Fruit fly (Drosophila melanogaster): ENCODE results near the gene Syx8.

Gene Syx8

dm6 chr3L:16582678-16583315 is 4.1 kb downstream of the Syx8 start, which contains the start of gene Rpn12:
Gene Rpn12, plus strand, starts transcription at chr3L:16583028.
- no peak for TF ChIP-seq CG5204 (GFP tag; optimal IDR thresholded peaks at IDR 0.05)
- TF ChIP-seq Mnt (GFP tag; optimal IDR thresholded peaks at IDR 0.05) = no peak
- TF ChIP-seq CG14711 (tag; optimal IDR thresholded peaks at IDR 0.05) = peak; percentile 49
- peak; percentile 61 for TF ChIP-seq bab1 (GFP tag; optimal IDR thresholded peaks at IDR 0.05)
- TF ChIP-seq Clk (GFP tag; optimal IDR thresholded peaks at IDR 0.05) = no peak
- TF ChIP-seq tj (GFP tag; optimal IDR thresholded peaks at IDR 0.05) = peak; percentile 33
- TF ChIP-seq CG33017 (tag; optimal IDR thresholded peaks at IDR 0.05) = peak; percentile 63
- TF ChIP-seq cnc (optimal IDR thresholded peaks at IDR 0.05) = peak in 1 of 2 experiments; percentile 35
- no peak for TF ChIP-seq cic (GFP tag; optimal IDR thresholded peaks at IDR 0.05)
- peak; percentile 62 for TF ChIP-seq CG7101 (tag; optimal IDR thresholded peaks at IDR 0.05)
- TF ChIP-seq CG12768 (GFP tag; optimal IDR thresholded peaks at IDR 0.05) = peak; percentile 2
- peak; percentile 20 for TF ChIP-seq pad (GFP tag; optimal IDR thresholded peaks at IDR 0.05)
- TF ChIP-seq Crg-1 (GFP tag; optimal IDR thresholded peaks at IDR 0.05) = peak; percentile 16
- no peak for TF ChIP-seq Hr96 (GFP tag; optimal IDR thresholded peaks at IDR 0.05)
- TF ChIP-seq CG7045 (GFP tag; optimal IDR thresholded peaks at IDR 0.05) = peak; percentile 41
- no peak for TF ChIP-seq toe (GFP tag; optimal IDR thresholded peaks at IDR 0.05)
- TF ChIP-seq kay (GFP tag; ENCODE audit: borderline replicate concordance) = no peak
- no peak for TF ChIP-seq ovo (GFP tag; optimal IDR thresholded peaks at IDR 0.05)
- TF ChIP-seq CG11617 (GFP tag; optimal IDR thresholded peaks at IDR 0.05) = peak; percentile 38
- no peak for TF ChIP-seq CG1620 (GFP tag; optimal IDR thresholded peaks at IDR 0.05)

- no peak for TF ChIP-seq toe (GFP tag; optimal IDR thresholded peaks at IDR 0.05)
- peak; percentile 82 for TF ChIP-seq Crg-1 (GFP tag; optimal IDR thresholded peaks at IDR 0.05)
- TF ChIP-seq CG33017 (tag; optimal IDR thresholded peaks at IDR 0.05) = peak; percentile 54
- peak; percentile 69 for TF ChIP-seq pad (GFP tag; optimal IDR thresholded peaks at IDR 0.05)
- TF ChIP-seq CG12768 (GFP tag; optimal IDR thresholded peaks at IDR 0.05) = peak; percentile 28
- peak; percentile 34 for TF ChIP-seq ovo (GFP tag; optimal IDR thresholded peaks at IDR 0.05)
- no peak for TF ChIP-seq cnc (optimal IDR thresholded peaks at IDR 0.05)
- no peak for TF ChIP-seq CG7045 (GFP tag; optimal IDR thresholded peaks at IDR 0.05)
- peak; percentile 47 for TF ChIP-seq CG14711 (tag; optimal IDR thresholded peaks at IDR 0.05)
- TF ChIP-seq CG1620 (GFP tag; optimal IDR thresholded peaks at IDR 0.05) = peak; percentile 56
- TF ChIP-seq CG5204 (GFP tag; optimal IDR thresholded peaks at IDR 0.05) = no peak
- TF ChIP-seq Clk (GFP tag; optimal IDR thresholded peaks at IDR 0.05) = peak; percentile 4
- no peak for TF ChIP-seq Hr96 (GFP tag; optimal IDR thresholded peaks at IDR 0.05)
- peak; percentile 28 for TF ChIP-seq tj (GFP tag; optimal IDR thresholded peaks at IDR 0.05)
- TF ChIP-seq kay (GFP tag; ENCODE audit: borderline replicate concordance) = no peak
- TF ChIP-seq CG7101 (tag; optimal IDR thresholded peaks at IDR 0.05) = peak; percentile 64
- no peak for TF ChIP-seq cic (GFP tag; optimal IDR thresholded peaks at IDR 0.05)
- TF ChIP-seq bab1 (GFP tag; optimal IDR thresholded peaks at IDR 0.05) = peak; percentile 68
- TF ChIP-seq CG11617 (GFP tag; optimal IDR thresholded peaks at IDR 0.05) = peak; percentile 63
- TF ChIP-seq Mnt (GFP tag; optimal IDR thresholded peaks at IDR 0.05) = peak; percentile 49
These were observed 5.6 kb downstream of the Syx8 start, which contains the start of gene Smn for dm6 chr3L:16581201-16581705. Gene Smn, minus strand, starts transcription at chr3L:16581547.

dm6 chr3L:16580049-16580448 is 6.8 kb downstream of the Syx8 start, which contains the start of gene nxf2:
Gene nxf2, minus strand, starts transcription at chr3L:16580306.
- TF ChIP-seq kay (GFP tag; ENCODE audit: borderline replicate concordance) (no peak), CG5204 (GFP tag; optimal IDR thresholded peaks at IDR 0.05) (no peak), Mnt (GFP tag; optimal IDR thresholded peaks at IDR 0.05) (no peak), cic (GFP tag; optimal IDR thresholded peaks at IDR 0.05) (no peak), CG33017 (tag; optimal IDR thresholded peaks at IDR 0.05) (no peak), CG11617 (GFP tag; optimal IDR thresholded peaks at IDR 0.05) (no peak), cnc (optimal IDR thresholded peaks at IDR 0.05) (no peak), toe (GFP tag; optimal IDR thresholded peaks at IDR 0.05) (no peak), CG12768 (GFP tag; optimal IDR thresholded peaks at IDR 0.05) (no peak), Hr96 (GFP tag; optimal IDR thresholded peaks at IDR 0.05) (no peak), CG1620 (GFP tag; optimal IDR thresholded peaks at IDR 0.05) (no peak), CG7101 (tag; optimal IDR thresholded peaks at IDR 0.05) (no peak), ovo (GFP tag; optimal IDR thresholded peaks at IDR 0.05) (peak; percentile 54), Crg-1 (GFP tag; optimal IDR thresholded peaks at IDR 0.05) (no peak), CG7045 (GFP tag; optimal IDR thresholded peaks at IDR 0.05) (no peak), pad (GFP tag; optimal IDR thresholded peaks at IDR 0.05) (no peak), Clk (GFP tag; optimal IDR thresholded peaks at IDR 0.05) (no peak), tj (GFP tag; optimal IDR thresholded peaks at IDR 0.05) (peak; percentile 98), CG14711 (tag; optimal IDR thresholded peaks at IDR 0.05) (no peak), bab1 (GFP tag; optimal IDR thresholded peaks at IDR 0.05) (peak; percentile 65)

dm6 chr3L:16574307-16574946 is 12.4 kb downstream of the Syx8 start, which contains the start of gene mbf1:
Gene mbf1, plus strand, starts transcription at chr3L:16574436.
- no peak for TF ChIP-seq CG12768 (GFP tag; optimal IDR thresholded peaks at IDR 0.05)
- no peak for TF ChIP-seq CG14711 (tag; optimal IDR thresholded peaks at IDR 0.05)
- no peak for TF ChIP-seq toe (GFP tag; optimal IDR thresholded peaks at IDR 0.05)
- TF ChIP-seq Clk (GFP tag; optimal IDR thresholded peaks at IDR 0.05) = no peak
- TF ChIP-seq CG11617 (GFP tag; optimal IDR thresholded peaks at IDR 0.05) = peak; percentile 44
- no peak for TF ChIP-seq Hr96 (GFP tag; optimal IDR thresholded peaks at IDR 0.05)
- TF ChIP-seq CG7101 (tag; optimal IDR thresholded peaks at IDR 0.05) = peak; percentile 8
- peak; percentile 15 for TF ChIP-seq tj (GFP tag; optimal IDR thresholded peaks at IDR 0.05)
- peak; percentile 93 for TF ChIP-seq kay (GFP tag; ENCODE audit: borderline replicate concordance)
- TF ChIP-seq Mnt (GFP tag; optimal IDR thresholded peaks at IDR 0.05) = peak; percentile 39
- peak; percentile 63 for TF ChIP-seq bab1 (GFP tag; optimal IDR thresholded peaks at IDR 0.05)
- TF ChIP-seq CG1620 (GFP tag; optimal IDR thresholded peaks at IDR 0.05) = peak; percentile 13
- peak; percentile 22 for TF ChIP-seq cic (GFP tag; optimal IDR thresholded peaks at IDR 0.05)
- no peak for TF ChIP-seq Crg-1 (GFP tag; optimal IDR thresholded peaks at IDR 0.05)

- TF ChIP-seq CG12768 (GFP tag; optimal IDR thresholded peaks at IDR 0.05) = peak; percentile 3
- TF ChIP-seq cic (GFP tag; optimal IDR thresholded peaks at IDR 0.05) = peak; percentile 8
These were observed 13.6 kb downstream of the Syx8 start, which contains the start of gene Mipp1 for dm6 chr3L:16573234-16573633. Gene Mipp1, minus strand, starts transcription at chr3L:16573334.
